Worm (Caenorhabditis elegans) whole organism, L4 larva: Measurements from ENCODE around the gene C34F11.1.

Source experiments
- T20F7.1 ChIP-seq: fragments of 200-800 bp; sonication (Bioruptor generic); optimal IDR thresholded peaks from 2 replicates; lab custom pipeline; 2018; ENCODE audit warnings: mild to moderate bottlenecking, missing genetic modification characterization, missing compliant biosample characterization
- T26A8.4 ChIP-seq: fragments of 200-800 bp; sonication (Bioruptor generic); IDR thresholded peaks from 2 replicates; pipeline ENCODE4 v1.3.6; 2022; ENCODE audit warnings: missing genetic modification characterization, missing compliant biosample characterization
- aha-1 ChIP-seq: fragments of 150-350 bp; peaks from one replicate; lab custom pipeline; 2014; ENCODE audit warnings: missing biosample characterization, missing genetic modification characterization
- ceh-20 ChIP-seq: fragments of 200-800 bp; sonication (Bioruptor generic); IDR thresholded peaks from 2 replicates; pipeline ENCODE4 v1.3.6; 2022; ENCODE audit warnings: missing genetic modification reagents, missing genetic modification characterization, missing compliant biosample characterization
- ceh-28 ChIP-seq: fragments of 150-350 bp; optimal IDR thresholded peaks from 2 replicates; lab custom pipeline; 2014; ENCODE audit warnings: missing biosample characterization, missing genetic modification reagents, missing genetic modification characterization
- ceh-44 ChIP-seq: fragments of 200-800 bp; sonication (Bioruptor generic); IDR thresholded peaks from 2 replicates; pipeline ENCODE4 v1.3.6; 2022; ENCODE audit warnings: missing genetic modification reagents, missing genetic modification characterization, missing compliant biosample characterization
- ces-1 ChIP-seq: fragments of 150-350 bp; sonication (generic microtip); optimal IDR thresholded peaks from 4 replicates; lab custom pipeline; 2014; ENCODE audit warnings: missing biosample characterization, missing genetic modification reagents, missing genetic modification characterization
- cey-2 ChIP-seq: sonication (generic microtip); optimal IDR thresholded peaks from 3 replicates; lab custom pipeline; 2017; ENCODE audit warnings: missing genetic modification characterization, mild to moderate bottlenecking, missing compliant biosample characterization, antibody characterized with exemption, borderline replicate concordance; ENCODE audit not compliant: insufficient read depth
- daf-16 ChIP-seq, 3 experiments: sonication (generic microtip); optimal IDR thresholded peaks; 2 replicates each; lab custom pipeline; 2016 to 2017; ENCODE audit warnings: missing genetic modification characterization in 3 of 3, missing genetic modification reagents in 3 of 3, mild to moderate bottlenecking in 2 of 3, missing compliant biosample characterization in 2 of 3, missing biosample characterization in 1 of 3, moderate library complexity in 1 of 3
- dmd-6 ChIP-seq: fragments of 200-800 bp; sonication (Bioruptor generic); IDR thresholded peaks from 2 replicates; pipeline ENCODE4 v1.3.6; 2022; ENCODE audit warnings: missing genetic modification reagents, missing genetic modification characterization, missing compliant biosample characterization
- dmd-9 ChIP-seq: fragments of 200-800 bp; sonication (Bioruptor generic); IDR thresholded peaks from 2 replicates; pipeline ENCODE4 v1.3.6; 2022; ENCODE audit warnings: missing genetic modification reagents, missing genetic modification characterization, missing compliant biosample characterization
- dpl-1 ChIP-seq: fragments of 150-350 bp; optimal IDR thresholded peaks from 2 replicates; lab custom pipeline; 2014; ENCODE audit warnings: missing biosample characterization, missing genetic modification reagents, missing genetic modification characterization
- duxl-1 ChIP-seq: sonication (generic microtip); optimal IDR thresholded peaks from 2 replicates; lab custom pipeline; 2016; ENCODE audit warnings: mild to moderate bottlenecking, missing genetic modification characterization, moderate library complexity, missing compliant biosample characterization; ENCODE audit not compliant: poor library complexity
- dve-1 ChIP-seq: sonication (generic microtip); optimal IDR thresholded peaks from 2 replicates; lab custom pipeline; 2017; ENCODE audit warnings: antibody characterized with exemption, mild to moderate bottlenecking, missing genetic modification characterization, missing compliant biosample characterization; ENCODE audit not compliant: insufficient read depth
- fos-1 ChIP-seq: fragments of 150-350 bp; optimal IDR thresholded peaks from 2 replicates; lab custom pipeline; 2014; ENCODE audit warnings: missing biosample characterization, missing genetic modification characterization
- gei-8 ChIP-seq: fragments of 200-800 bp; sonication (Bioruptor generic); optimal IDR thresholded peaks from 2 replicates; lab custom pipeline; 2018; ENCODE audit warnings: mild to moderate bottlenecking, missing genetic modification characterization, missing compliant biosample characterization
- hlh-11 ChIP-seq: fragments of 200-800 bp; sonication (Bioruptor generic); optimal IDR thresholded peaks from 2 replicates; lab custom pipeline; 2018; ENCODE audit warnings: mild to moderate bottlenecking, missing genetic modification characterization, missing compliant biosample characterization
- hlh-30 ChIP-seq: sonication (generic microtip); optimal IDR thresholded peaks from 2 replicates; lab custom pipeline; 2017; ENCODE audit warnings: antibody characterized with exemption, mild to moderate bottlenecking, missing genetic modification characterization, missing compliant biosample characterization; ENCODE audit not compliant: insufficient read depth
- hmg-1.1 ChIP-seq: fragments of 200-800 bp; sonication (Bioruptor generic); IDR thresholded peaks from 2 replicates; pipeline ENCODE4 v1.3.6; 2022; ENCODE audit warnings: missing genetic modification reagents, missing genetic modification characterization, missing compliant biosample characterization
- lim-7 ChIP-seq: fragments of 200-800 bp; sonication (Bioruptor generic); IDR thresholded peaks from 2 replicates; pipeline ENCODE4 v1.3.6; 2022; ENCODE audit warnings: missing genetic modification characterization, missing compliant biosample characterization
- lin-1 ChIP-seq: fragments of 200-800 bp; sonication (Bioruptor generic); IDR thresholded peaks from 2 replicates; pipeline ENCODE4 v1.3.6; 2022; ENCODE audit warnings: missing genetic modification reagents, missing genetic modification characterization, missing compliant biosample characterization
- lin-15B ChIP-seq: fragments of 150-350 bp; sonication (generic microtip); optimal IDR thresholded peaks from 3 replicates; lab custom pipeline; 2014; ENCODE audit warnings: missing biosample characterization, missing genetic modification characterization
- lin-38 ChIP-seq: fragments of 200-800 bp; sonication (Bioruptor generic); IDR thresholded peaks from 2 replicates; pipeline ENCODE4 v1.3.6; 2022; ENCODE audit warnings: missing genetic modification reagents, missing genetic modification characterization, missing compliant biosample characterization
- lsy-2 ChIP-seq, 2 experiments: fragments of 150-350 bp in 1 of 2; sonication (generic microtip) in 1 of 2; optimal IDR thresholded peaks; 2 replicates each; lab custom pipeline; 2014 to 2017; ENCODE audit warnings: missing biosample characterization in 2 of 2, missing genetic modification characterization in 2 of 2
- mdt-29 ChIP-seq: fragments of 200-800 bp; sonication (Bioruptor generic); IDR thresholded peaks from 2 replicates; pipeline ENCODE4 v1.3.6; 2022; ENCODE audit warnings: missing genetic modification reagents, missing genetic modification characterization, missing compliant biosample characterization
- mep-1 ChIP-seq: fragments of 150-350 bp; sonication (generic microtip); optimal IDR thresholded peaks from 3 replicates; lab custom pipeline; 2014; ENCODE audit warnings: missing biosample characterization, missing genetic modification characterization
- mes-2 ChIP-seq: sonication (generic microtip); optimal IDR thresholded peaks from 2 replicates; lab custom pipeline; 2016; ENCODE audit warnings: missing genotype, mild to moderate bottlenecking, missing genetic modification characterization, missing compliant biosample characterization; ENCODE audit not compliant: poor library complexity, severe bottlenecking
- mxl-3 ChIP-seq: fragments of 200-800 bp; sonication (Bioruptor generic); optimal IDR thresholded peaks from 2 replicates; lab custom pipeline; 2018; ENCODE audit warnings: mild to moderate bottlenecking, missing genetic modification characterization, missing compliant biosample characterization
- nhr-10 ChIP-seq: fragments of 150-350 bp; optimal IDR thresholded peaks from 2 replicates; lab custom pipeline; 2014; ENCODE audit warnings: missing biosample characterization, missing genetic modification characterization
- nhr-102 ChIP-seq: sonication (generic microtip); optimal IDR thresholded peaks from 2 replicates; lab custom pipeline; 2016; ENCODE audit warnings: mild to moderate bottlenecking, missing genetic modification characterization, moderate library complexity, missing compliant biosample characterization
- nhr-28 ChIP-seq: fragments of 150-350 bp; optimal IDR thresholded peaks from 2 replicates; lab custom pipeline; 2014; ENCODE audit warnings: missing biosample characterization, missing genetic modification characterization
- nhr-48 ChIP-seq: sonication (generic microtip); optimal IDR thresholded peaks from 2 replicates; lab custom pipeline; 2016; ENCODE audit warnings: mild to moderate bottlenecking, missing genetic modification characterization, missing compliant biosample characterization
- nhr-6 ChIP-seq: fragments of 150-350 bp; optimal IDR thresholded peaks from 2 replicates; lab custom pipeline; 2014; ENCODE audit warnings: missing biosample characterization, missing genetic modification characterization
- nhr-77 ChIP-seq: fragments of 150-350 bp; optimal IDR thresholded peaks from 2 replicates; lab custom pipeline; 2014; ENCODE audit warnings: missing biosample characterization, missing genetic modification characterization
- pha-4 ChIP-seq, 2 experiments: fragments of 150-350 bp in 1 of 2; fragments of 200-800 bp in 1 of 2; sonication (Bioruptor generic) in 1 of 2; IDR thresholded peaks in 1 of 2; optimal IDR thresholded peaks in 1 of 2; 2 replicates each; pipeline versions ENCODE4 v1.3.6 to Lab custom; 2014 to 2022; ENCODE audit warnings: missing genetic modification characterization in 2 of 2, missing genetic modification reagents in 2 of 2, missing biosample characterization in 1 of 2, missing compliant biosample characterization in 1 of 2
- php-3 ChIP-seq: fragments of 200-800 bp; sonication (Bioruptor generic); IDR thresholded peaks from 2 replicates; pipeline ENCODE4 v1.3.6; 2022; ENCODE audit warnings: missing genetic modification reagents, missing genetic modification characterization, missing compliant biosample characterization
- pqm-1 ChIP-seq: sonication (generic microtip); optimal IDR thresholded peaks from 2 replicates; lab custom pipeline; 2017; ENCODE audit warnings: missing biosample characterization, missing genetic modification characterization
- saeg-2 ChIP-seq: fragments of 200-800 bp; sonication (Bioruptor generic); IDR thresholded peaks from 2 replicates; pipeline ENCODE4 v1.3.6; 2022; ENCODE audit warnings: missing genetic modification reagents, missing genetic modification characterization, missing compliant biosample characterization
- sdz-12 ChIP-seq: fragments of 200-800 bp; sonication (Bioruptor generic); optimal IDR thresholded peaks from 2 replicates; lab custom pipeline; 2018; ENCODE audit warnings: mild to moderate bottlenecking, missing genetic modification characterization, missing compliant biosample characterization
- snpc-4 ChIP-seq: fragments of 150-350 bp; optimal IDR thresholded peaks from 2 replicates; lab custom pipeline; 2014; ENCODE audit warnings: missing biosample characterization, missing genetic modification characterization
- spr-1 ChIP-seq: sonication (generic microtip); optimal IDR thresholded peaks from 2 replicates; lab custom pipeline; 2016; ENCODE audit warnings: mild to moderate bottlenecking, missing genetic modification characterization, missing compliant biosample characterization
- spr-3 ChIP-seq: fragments of 200-800 bp; sonication (Bioruptor generic); optimal IDR thresholded peaks from 2 replicates; lab custom pipeline; 2018; ENCODE audit warnings: mild to moderate bottlenecking, missing genetic modification characterization, missing compliant biosample characterization
- tra-1 ChIP-seq: fragments of 200-800 bp; sonication (Bioruptor generic); IDR thresholded peaks from 2 replicates; pipeline ENCODE4 v1.3.6; 2022; ENCODE audit warnings: missing genetic modification reagents, missing genetic modification characterization, missing compliant biosample characterization
- zfp-2 ChIP-seq: sonication (generic microtip); optimal IDR thresholded peaks from 2 replicates; lab custom pipeline; 2016; ENCODE audit warnings: mild to moderate bottlenecking, missing genetic modification characterization, missing compliant biosample characterization
- ztf-7 ChIP-seq: fragments of 150-350 bp; optimal IDR thresholded peaks from 2 replicates; lab custom pipeline; 2014; ENCODE audit warnings: missing biosample characterization, missing genetic modification characterization

The C34F11.1 gene

DNA sequence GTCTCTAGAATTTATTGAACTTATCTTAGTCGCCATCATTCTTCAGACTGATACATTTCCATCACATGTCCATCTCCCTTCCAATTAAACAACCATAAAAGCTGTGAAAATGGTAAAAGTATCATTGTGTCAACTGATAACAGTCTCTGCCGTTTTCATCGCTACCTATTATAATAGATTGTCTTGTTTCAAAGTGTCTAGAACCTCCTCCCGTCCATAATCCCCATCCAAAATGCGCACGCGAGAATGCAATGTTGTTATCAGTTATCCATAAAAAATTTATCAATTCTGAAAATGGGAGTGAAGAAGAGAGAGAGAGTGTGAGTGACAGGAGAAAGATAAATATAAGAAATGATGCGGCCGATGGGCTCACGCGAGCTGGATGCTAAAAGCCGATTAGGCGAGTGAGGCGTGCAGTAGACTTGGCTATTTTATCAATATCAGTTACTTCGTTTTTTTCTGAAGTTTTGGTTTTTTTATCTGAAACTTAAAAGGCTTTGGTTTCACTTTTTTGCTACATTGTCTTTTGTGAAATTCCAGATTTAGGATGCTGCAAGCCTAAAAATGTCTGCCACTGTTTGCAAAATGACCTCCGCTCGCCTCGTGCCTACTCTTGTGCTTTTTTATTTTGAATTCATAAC lies 10.7 kb upstream of the C34F11.1 start:
- no peak for TF ChIP-seq zfp-2 (tag; lab: Kevin White, UChicago)
- TF ChIP-seq snpc-4 (tag; lab: Kevin White, UChicago), result no peak
- no peak for TF ChIP-seq sdz-12 (GFP tag; lab: Kevin White, UChicago)
- TF ChIP-seq mes-2 (tag; lab: Kevin White, UChicago), result peak; percentile 45
- TF ChIP-seq pqm-1, result peak; percentile 91
- peak; percentile 82 for TF ChIP-seq saeg-2
- no peak for TF ChIP-seq ces-1
- TF ChIP-seq hmg-1.1, result 0 out of 2 replicates have a peak, but pooled peaks have one; percentile 25
- no peak for TF ChIP-seq dmd-9 (GFP tag; lab: Robert Waterston, UW)
- no peak for TF ChIP-seq lim-7 (GFP tag; lab: Robert Waterston, UW)
- peak; percentile 98 for TF ChIP-seq tra-1
- peak; percentile 51 for TF ChIP-seq cey-2 (tag; lab: Kevin White, UChicago)
- TF ChIP-seq lin-38, result peak; percentile 27; the same call in 1 of the 2 replicates
- peak; percentile 99 for TF ChIP-seq php-3 (GFP tag; lab: Robert Waterston, UW)
- TF ChIP-seq lsy-2 (tag; optimal IDR thresholded peaks at IDR 0.05; lab: Kevin White, UChicago), result peak in 1 of 2 experiments; percentile 25
- peak; percentile 76 for TF ChIP-seq lin-1
- peak; percentile 31 for TF ChIP-seq nhr-6 (tag; lab: Kevin White, UChicago)
- no peak for TF ChIP-seq ztf-7 (tag; lab: Kevin White, UChicago)
- TF ChIP-seq nhr-77 (tag; lab: Kevin White, UChicago), result peak; percentile 50
- TF ChIP-seq spr-3 (GFP tag; lab: Kevin White, UChicago), result no peak
- TF ChIP-seq ceh-44 (GFP tag; lab: Robert Waterston, UW), result no peak
- TF ChIP-seq nhr-28, result peak; percentile 76
- peak; percentile 97 for TF ChIP-seq dve-1
- TF ChIP-seq hlh-11 (tag; lab: Kevin White, UChicago), result peak; percentile 91
- peak in 1 of 2 experiments; percentile 89 for TF ChIP-seq daf-16 (GFP tag; optimal IDR thresholded peaks at IDR 0.05; lab: Kevin White, UChicago)
- peak; percentile 83 for TF ChIP-seq daf-16 (tag; optimal IDR thresholded peaks at IDR 0.05; lab: Kevin White, UChicago)
- peak; percentile 21 for TF ChIP-seq gei-8 (GFP tag; lab: Kevin White, UChicago)
- peak; percentile 21 for TF ChIP-seq mxl-3 (GFP tag; lab: Kevin White, UChicago)
- peak; percentile 54 for TF ChIP-seq pha-4 (GFP tag; IDR thresholded peaks at IDR 0.05; lab: Robert Waterston, UW)
- no peak for TF ChIP-seq pha-4 (tag; optimal IDR thresholded peaks at IDR 0.05; lab: Kevin White, UChicago)
- TF ChIP-seq lin-15B, result no peak
- TF ChIP-seq T26A8.4 (GFP tag; lab: Robert Waterston, UW), result peak; percentile 43; the same call in 1 of the 2 replicates
- TF ChIP-seq T20F7.1 (GFP tag; lab: Kevin White, UChicago), result peak; percentile 63
- no peak for TF ChIP-seq dpl-1 (GFP tag; lab: Kevin White, UChicago)
- TF ChIP-seq mdt-29, result 0 out of 2 replicates have a peak, but pooled peaks have one; percentile 30
- peak; percentile 36 for TF ChIP-seq mep-1 (tag; lab: Kevin White, UChicago)
- peak; percentile 3 for TF ChIP-seq spr-1
- peak; percentile 63 for TF ChIP-seq ceh-20 (GFP tag; lab: Robert Waterston, UW)
- peak; percentile 84 for TF ChIP-seq nhr-48 (tag; lab: Kevin White, UChicago)
- TF ChIP-seq fos-1 (tag; lab: Kevin White, UChicago), result no peak
- TF ChIP-seq nhr-10 (tag; lab: Kevin White, UChicago), result peak; percentile 50
- TF ChIP-seq hlh-30 (tag; lab: Kevin White, UChicago), result peak; percentile 55
- peak; percentile 81 for TF ChIP-seq nhr-102 (tag; lab: Kevin White, UChicago)
- peak; percentile 91 for TF ChIP-seq aha-1 (tag; lab: Kevin White, UChicago)
- peak; percentile 95 for TF ChIP-seq dmd-6 (GFP tag; lab: Robert Waterston, UW)
- no peak for TF ChIP-seq ceh-28 (tag; lab: Kevin White, UChicago)
- no peak for TF ChIP-seq duxl-1 (tag; lab: Kevin White, UChicago)
- TF ChIP-seq, all 104 proteins: peak for 31
